Fruit fly (Drosophila melanogaster): ENCODE results near the gene CG34279.

- no peak for TF ChIP-seq Hr39 (GFP tag; optimal IDR thresholded peaks at IDR 0.05)
- no peak for TF ChIP-seq CG32006 (GFP tag; optimal IDR thresholded peaks at IDR 0.05)
- no peak for TF ChIP-seq CG3032 (tag; optimal IDR thresholded peaks at IDR 0.05)
- no peak for TF ChIP-seq Hr4 (GFP tag; optimal IDR thresholded peaks at IDR 0.05)
- TF ChIP-seq Hr38 (GFP tag; optimal IDR thresholded peaks at IDR 0.05), result no peak
- TF ChIP-seq CG4318 (GFP tag; optimal IDR thresholded peaks at IDR 0.05), result no peak
- TF ChIP-seq Smox (GFP tag; optimal IDR thresholded peaks at IDR 0.05), result no peak
- TF ChIP-seq CG11902 (GFP tag; optimal IDR thresholded peaks at IDR 0.05), result no peak
- no peak for TF ChIP-seq CG6854 (GFP tag; optimal IDR thresholded peaks at IDR 0.05)
Measured at dm6 chr3R:17420338-17420737, 17.2 kb upstream of the CG34279 start, which contains the start of gene CG42835.
